Worm (Caenorhabditis elegans) whole organism, mixed stage, embryonic: ENCODE results near the gene gei-1.

Experiments
- ces-1 ChIP-seq: fragments of 150-350 bp; optimal IDR thresholded peaks from 2 replicates; lab custom pipeline; 2014; ENCODE audit warnings: missing biosample characterization, missing genetic modification reagents, missing genetic modification characterization
- lsy-2 ChIP-seq: fragments of 150-350 bp; optimal IDR thresholded peaks from 2 replicates; lab custom pipeline; 2014; ENCODE audit warnings: missing biosample characterization, missing genetic modification characterization
- nhr-12 ChIP-seq: fragments of 150-350 bp; optimal IDR thresholded peaks from 2 replicates; lab custom pipeline; 2014; ENCODE audit warnings: missing biosample characterization, missing genetic modification characterization
- nhr-28 ChIP-seq: fragments of 150-350 bp; optimal IDR thresholded peaks from 2 replicates; lab custom pipeline; 2014; ENCODE audit warnings: missing biosample characterization, missing genetic modification characterization
- unc-39 ChIP-seq: fragments of 150-350 bp; optimal IDR thresholded peaks from 2 replicates; lab custom pipeline; 2014; ENCODE audit warnings: missing biosample characterization, missing genetic modification characterization

DNA sequence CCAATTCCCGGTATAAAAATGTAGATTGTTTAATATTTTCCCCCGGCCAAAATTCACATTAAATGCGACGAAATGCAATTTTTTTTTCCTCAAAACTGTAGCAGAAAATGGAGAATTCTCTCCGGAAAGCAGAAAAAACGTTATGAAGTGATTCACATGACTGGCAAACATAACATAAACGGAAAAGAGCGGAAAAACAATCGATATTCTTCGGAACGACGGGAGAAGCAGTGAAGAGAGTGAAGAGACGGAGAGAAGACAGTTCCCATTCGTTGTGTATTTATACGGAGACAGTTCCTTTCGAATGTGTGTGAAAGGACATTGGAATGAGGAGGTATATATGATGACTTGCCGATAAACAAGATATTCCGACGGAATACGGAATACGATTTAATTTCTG lies 50.4 kb downstream of the gei-1 start:
- TF ChIP-seq unc-39 (tag; lab: Kevin White, UChicago) (no peak), lsy-2 (no peak), ces-1 (GFP tag; lab: Kevin White, UChicago) (no peak), nhr-12 (no peak), nhr-28 (no peak)
